Fruit fly (Drosophila melanogaster): ENCODE measurements around the gene GstD9.
A peak's percentile ranks its signal among the peaks of the same experiment; 100 is the strongest.

GstD9 gene

DNA sequence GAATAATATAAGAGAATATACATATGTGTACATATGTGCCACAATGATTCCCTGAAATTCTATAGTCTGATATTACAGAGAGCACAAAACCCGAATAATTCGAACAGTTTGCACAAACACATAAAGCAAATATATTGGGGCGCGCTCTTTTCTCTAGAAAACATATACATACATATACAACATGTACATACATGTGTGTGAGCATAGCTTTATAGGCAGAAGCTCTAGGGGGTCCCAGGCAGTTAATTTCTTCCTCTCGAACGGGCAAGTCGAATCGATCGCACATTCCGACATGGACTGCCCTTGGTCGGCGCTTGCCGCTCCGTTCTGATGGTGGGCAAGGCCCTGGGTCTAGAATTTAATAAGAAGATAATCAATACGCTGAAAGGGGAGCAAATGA lies 5.4 kb upstream of the GstD9 start, which contains the start of gene GstD3:
TSS of gene GstD3 (plus strand) at position 269 of the 400 bp plus-strand sequence.
- no peak for TF ChIP-seq grau (tag; optimal IDR thresholded peaks at IDR 0.05)
- peak; percentile 15 for TF ChIP-seq nom (GFP tag; optimal IDR thresholded peaks at IDR 0.05)
- TF ChIP-seq sug (tag; optimal IDR thresholded peaks at IDR 0.05): peak; percentile 94
- TF ChIP-seq al (GFP tag; IDR thresholded peaks at IDR 0.05): no peak
- no peak for TF ChIP-seq crol (GFP tag; IDR thresholded peaks at IDR 0.05)
- 0 out of 3 replicates have a peak, but pooled peaks have one; percentile 44 for TF ChIP-seq CG2199 (GFP tag; IDR thresholded peaks at IDR 0.05)
- TF ChIP-seq Opbp (GFP tag; IDR thresholded peaks at IDR 0.05; ENCODE audit: partially characterized antibody): peak; percentile 15; the same call in 1 of the 3 replicates
- no peak for TF ChIP-seq CG34224 (GFP tag; IDR thresholded peaks at IDR 0.05; ENCODE audit: partially characterized antibody)
- TF ChIP-seq Fer3 (tag; optimal IDR thresholded peaks at IDR 0.05): no peak
- TF ChIP-seq Neu2 (GFP tag; optimal IDR thresholded peaks at IDR 0.05; ENCODE audit: borderline replicate concordance): no peak
- no peak for TF ChIP-seq CG13775 (GFP tag; optimal IDR thresholded peaks at IDR 0.05)
- no peak for TF ChIP-seq CG42726 (GFP tag; IDR thresholded peaks at IDR 0.05; ENCODE audit: partially characterized antibody)
- no peak for TF ChIP-seq CG32532 (GFP tag; IDR thresholded peaks at IDR 0.05)
- TF ChIP-seq bab2 (GFP tag; optimal IDR thresholded peaks at IDR 0.05): no peak
- no peak for TF ChIP-seq CG15011 (GFP tag; optimal IDR thresholded peaks at IDR 0.05)
- no peak for TF ChIP-seq CG7372 (GFP tag; IDR thresholded peaks at IDR 0.05)
- TF ChIP-seq lola (GFP tag; optimal IDR thresholded peaks at IDR 0.05): no peak
- TF ChIP-seq Med (GFP tag): no peak
- peak; percentile 12 to 31 for TF ChIP-seq Trl (optimal IDR thresholded peaks at IDR 0.05)
- no peak for TF ChIP-seq Trl (GFP tag; optimal IDR thresholded peaks at IDR 0.05)
- no peak for TF ChIP-seq bsh (GFP tag; optimal IDR thresholded peaks at IDR 0.05)
- TF ChIP-seq CG13123 (GFP tag; optimal IDR thresholded peaks at IDR 0.05): no peak
- no peak for TF ChIP-seq Oaz (GFP tag; IDR thresholded peaks at IDR 0.05)
- TF ChIP-seq CG12769 (tag; optimal IDR thresholded peaks at IDR 0.05): peak; percentile 4
- no peak for TF ChIP-seq CG10565 (GFP tag; optimal IDR thresholded peaks at IDR 0.05)
- no peak for TF ChIP-seq hb (GFP tag; IDR thresholded peaks at IDR 0.05; ENCODE audit: partially characterized antibody)
- peak; percentile 65 for TF ChIP-seq cg (GFP tag; optimal IDR thresholded peaks at IDR 0.05)
- no peak for TF ChIP-seq stwl (tag; optimal IDR thresholded peaks at IDR 0.05)
- no peak for TF ChIP-seq Dip3 (GFP tag; optimal IDR thresholded peaks at IDR 0.05)
- no peak for TF ChIP-seq lmd (GFP tag; IDR thresholded peaks at IDR 0.05)
- no peak for TF ChIP-seq BEAF-32 (GFP tag; optimal IDR thresholded peaks at IDR 0.05)
- TF ChIP-seq prd (optimal IDR thresholded peaks at IDR 0.05): no peak
- no peak for TF ChIP-seq prd (GFP tag; IDR thresholded peaks at IDR 0.05)

DNA sequence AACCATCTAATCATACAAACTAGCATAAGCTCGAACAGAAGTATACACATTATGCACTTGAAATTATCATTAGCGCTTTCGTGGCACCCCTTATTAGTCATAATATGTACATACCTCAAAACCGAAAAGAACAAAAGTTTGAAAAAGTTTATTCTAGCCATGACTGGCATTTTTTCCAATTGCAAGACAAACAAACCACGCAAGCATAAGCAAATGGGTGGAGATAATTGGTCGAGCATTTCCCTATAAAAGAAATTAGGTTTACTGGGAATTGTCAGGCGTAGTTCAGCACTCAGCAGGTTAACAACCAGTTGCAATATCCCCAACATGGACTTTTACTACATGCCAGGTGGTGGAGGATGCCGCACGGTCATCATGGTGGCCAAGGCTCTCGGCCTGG lies 4.3 kb upstream of the GstD9 start, which contains the start of gene GstD2:
TSS of gene GstD2 (plus strand) at position 301 of the 400 bp plus-strand sequence.
- TF ChIP-seq CG12236 (GFP tag; optimal IDR thresholded peaks at IDR 0.05) (no peak), Dip2 (GFP tag; IDR thresholded peaks at IDR 0.05) (no peak), exex (tag; optimal IDR thresholded peaks at IDR 0.05) (peak; percentile 28), Ets65A (GFP tag) (peak; percentile 15), CG17912 (GFP tag; optimal IDR thresholded peaks at IDR 0.05) (no peak), CG6854 (GFP tag; optimal IDR thresholded peaks at IDR 0.05) (no peak), lilli (GFP tag; optimal IDR thresholded peaks at IDR 0.05) (no peak), H15 (GFP tag; IDR thresholded peaks at IDR 0.05) (peak; percentile 30; the same call in 1 of the 3 replicates), CG14667 (GFP tag; IDR thresholded peaks at IDR 0.05) (no peak), CG3163 (GFP tag; optimal IDR thresholded peaks at IDR 0.05) (no peak), CG15011 (GFP tag; optimal IDR thresholded peaks at IDR 0.05) (no peak)
